Worm (Caenorhabditis elegans) whole organism, midembryonic: ENCODE measurements around the gene W02F12.8.

Experiments used
- med-1 ChIP-seq: sonication (generic microtip); optimal IDR thresholded peaks from 2 replicates; lab custom pipeline; 2017; ENCODE audit warnings: missing genetic modification characterization, mild to moderate bottlenecking, missing compliant biosample characterization, antibody characterized with exemption, missing genetic modification reagents; ENCODE audit not compliant: insufficient read depth
- ztf-29 ChIP-seq: fragments of 200-800 bp; sonication (Bioruptor generic); IDR thresholded peaks from 2 replicates; pipeline ENCODE4 v1.3.6; 2022; ENCODE audit warnings: missing genetic modification reagents, missing genetic modification characterization, missing compliant biosample characterization

DNA sequence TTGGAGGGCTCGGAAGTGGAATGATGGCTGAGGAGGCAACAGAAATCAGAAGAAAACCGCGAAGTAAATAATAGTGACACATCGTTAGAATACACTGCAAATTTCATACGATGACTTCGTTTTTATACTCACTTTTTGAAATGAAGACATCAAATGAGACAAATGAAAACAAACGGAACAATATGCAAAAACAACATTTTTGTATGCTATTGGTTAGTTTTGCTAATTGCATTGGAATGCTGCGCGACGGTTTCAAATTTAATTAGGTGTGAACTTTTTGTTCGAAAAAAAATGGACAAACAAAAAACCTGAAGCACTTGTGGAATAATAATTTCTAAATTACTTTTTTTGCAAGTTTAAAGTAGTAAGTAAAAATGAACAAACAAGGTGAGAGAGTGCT, 38.4 kb upstream of the W02F12.8 start, which contains the start of gene grl-8:
- TF ChIP-seq med-1 (GFP tag; lab: Kevin White, UChicago) (no peak), ztf-29 (GFP tag; lab: Robert Waterston, UW) (no peak)
